Worm (Caenorhabditis elegans): ENCODE measurements around the gene srv-12.

- TF ChIP-seq aly-2 (tag; optimal IDR thresholded peaks at IDR 0.05) (no peak), fkh-2 (tag; optimal IDR thresholded peaks at IDR 0.05) (no peak), pha-4 (tag; optimal IDR thresholded peaks at IDR 0.05) (no peak), lin-39 (tag; optimal IDR thresholded peaks at IDR 0.05) (no peak), unc-62 (GFP tag; optimal IDR thresholded peaks at IDR 0.05) (no peak), ztf-11 (tag; optimal IDR thresholded peaks at IDR 0.05) (no peak), ZK546.5 (tag; optimal IDR thresholded peaks at IDR 0.05) (no peak), jun-1 (tag; optimal IDR thresholded peaks at IDR 0.05) (no peak), nhr-12 (tag; optimal IDR thresholded peaks at IDR 0.05) (no peak), nfya-1 (tag; optimal IDR thresholded peaks at IDR 0.05; ENCODE audit: insufficient read depth) (no peak), R02D3.7 (tag; optimal IDR thresholded peaks at IDR 0.05) (no peak), nhr-237 (tag; optimal IDR thresholded peaks at IDR 0.05) (no peak), fos-1 (tag; optimal IDR thresholded peaks at IDR 0.05) (no peak)
Observed at ce11 chrIV:10072527-10072926, 19.1 kb upstream of the srv-12 start, which contains the start of gene W01B6.3.

Data from whole organism, L3 larva.